Fruit fly (Drosophila melanogaster): ENCODE results near the gene CG9356.

CG9356 gene

dm6 chr3R:9378644-9379411, 25.2 kb downstream of the CG9356 start (continued):
- TF ChIP-seq Ssrp (tag; optimal IDR thresholded peaks at IDR 0.05): peak; percentile 61
- TF ChIP-seq CG14710 (tag; optimal IDR thresholded peaks at IDR 0.05): peak; percentile 87
- peak; percentile 50 for TF ChIP-seq CG17328 (GFP tag; IDR thresholded peaks at IDR 0.05)
- peak; percentile 97 for TF ChIP-seq sens (GFP tag)
- peak; percentile 9 for TF ChIP-seq Abd-B (GFP tag; optimal IDR thresholded peaks at IDR 0.05)
- peak; percentile 54; the same call in 2 of the 3 replicates for TF ChIP-seq croc (GFP tag; conservative IDR thresholded peaks at IDR 0.05)
- TF ChIP-seq Atf-2 (GFP tag; optimal IDR thresholded peaks at IDR 0.05): no peak
- peak; percentile 17 for TF ChIP-seq CG12219 (GFP tag; optimal IDR thresholded peaks at IDR 0.05)
- TF ChIP-seq sd (tag; optimal IDR thresholded peaks at IDR 0.05): no peak
- TF ChIP-seq CG7963 (GFP tag; IDR thresholded peaks at IDR 0.05; ENCODE audit: partially characterized antibody): no peak
- TF ChIP-seq CG2875 (GFP tag; optimal IDR thresholded peaks at IDR 0.05): peak; percentile 35
- TF ChIP-seq CG32532 (GFP tag; IDR thresholded peaks at IDR 0.05): no peak
- TF ChIP-seq CG9876 (GFP tag; optimal IDR thresholded peaks at IDR 0.05): no peak
- TF ChIP-seq CG18476 (GFP tag; optimal IDR thresholded peaks at IDR 0.05): peak; percentile 7
- no peak for TF ChIP-seq sna (GFP tag; IDR thresholded peaks at IDR 0.05; ENCODE audit: partially characterized antibody)
- TF ChIP-seq CG10462 (GFP tag; optimal IDR thresholded peaks at IDR 0.05): peak; percentile 9
- TF ChIP-seq lilli (GFP tag; optimal IDR thresholded peaks at IDR 0.05): peak; percentile 40
- TF ChIP-seq CG3065 (GFP tag; optimal IDR thresholded peaks at IDR 0.05): peak; percentile 6
- peak; percentile 65 for TF ChIP-seq Blimp-1 (GFP tag; optimal IDR thresholded peaks at IDR 0.05)
- TF ChIP-seq CG4424 (GFP tag; optimal IDR thresholded peaks at IDR 0.05): peak; percentile 68
- no peak for TF ChIP-seq Lpt (GFP tag; optimal IDR thresholded peaks at IDR 0.05)
- peak; percentile 79 for TF ChIP-seq CG2202 (tag; optimal IDR thresholded peaks at IDR 0.05)
- TF ChIP-seq CG3838 (GFP tag; optimal IDR thresholded peaks at IDR 0.05): no peak
- TF ChIP-seq Eip74EF (GFP tag; optimal IDR thresholded peaks at IDR 0.05): peak in 1 of 2 experiments; percentile 66
- peak; percentile 35; the same call in 1 of the 2 replicates for TF ChIP-seq stc (GFP tag; IDR thresholded peaks at IDR 0.05)
- TF ChIP-seq sr (GFP tag; IDR thresholded peaks at IDR 0.05): no peak
- peak; percentile 42 for TF ChIP-seq nerfin-1 (tag; optimal IDR thresholded peaks at IDR 0.05)
- no peak for TF ChIP-seq Dad (GFP tag; optimal IDR thresholded peaks at IDR 0.05)
- no peak for TF ChIP-seq Fer2 (tag; optimal IDR thresholded peaks at IDR 0.05)
- peak; percentile 61 for TF ChIP-seq CG8388 (GFP tag; optimal IDR thresholded peaks at IDR 0.05)
- TF ChIP-seq Hr78 (GFP tag; optimal IDR thresholded peaks at IDR 0.05): peak in 1 of 2 experiments; percentile 54
- peak; percentile 86 for TF ChIP-seq CG10267 (tag; optimal IDR thresholded peaks at IDR 0.05)
- TF ChIP-seq Aef1 (GFP tag; IDR thresholded peaks at IDR 0.05): no peak
- TF ChIP-seq fu2 (GFP tag; optimal IDR thresholded peaks at IDR 0.05): no peak
- TF ChIP-seq CG3281 (GFP tag; optimal IDR thresholded peaks at IDR 0.05): peak; percentile 20
- no peak for TF ChIP-seq hbn (GFP tag; IDR thresholded peaks at IDR 0.05; ENCODE audit: partially characterized antibody)
- peak; percentile 47 for TF ChIP-seq CG4820 (GFP tag; optimal IDR thresholded peaks at IDR 0.05)
- peak in 1 of 2 experiments; percentile 60 for TF ChIP-seq eve (GFP tag; optimal IDR thresholded peaks at IDR 0.05)
- TF ChIP-seq CG13287 (GFP tag; IDR thresholded peaks at IDR 0.05; ENCODE audit: partially characterized antibody): no peak
- TF ChIP-seq CG7556 (GFP tag; optimal IDR thresholded peaks at IDR 0.05): peak; percentile 78
- 0 out of 3 replicates have a peak, but pooled peaks have one; percentile 30 for TF ChIP-seq CG11695 (GFP tag; IDR thresholded peaks at IDR 0.05)
- no peak for TF ChIP-seq hth (optimal IDR thresholded peaks at IDR 0.05)
- peak; percentile 78 for TF ChIP-seq CG15601 (tag; optimal IDR thresholded peaks at IDR 0.05)
- TF ChIP-seq lola (GFP tag; optimal IDR thresholded peaks at IDR 0.05): peak in 1 of 3 experiments; percentile 90
- no peak for TF ChIP-seq CG3995 (GFP tag; optimal IDR thresholded peaks at IDR 0.05)
- TF ChIP-seq tio (GFP tag; optimal IDR thresholded peaks at IDR 0.05): peak; percentile 60
- no peak for TF ChIP-seq lmd (GFP tag; IDR thresholded peaks at IDR 0.05)
- peak; percentile 63 for TF ChIP-seq Spps (tag; optimal IDR thresholded peaks at IDR 0.05)

Data from whole organism, embryonic.